Worm (Caenorhabditis elegans) whole organism, L2 larva: ENCODE measurements around the gene shw-3.

ENCODE experiments used
- C34F6.9 ChIP-seq: fragments of 150-350 bp; optimal IDR thresholded peaks from 2 replicates; lab custom pipeline; 2014; ENCODE audit warnings: missing biosample characterization, missing genetic modification characterization
- F13H6.1 ChIP-seq: sonication (generic microtip); optimal IDR thresholded peaks from 2 replicates; lab custom pipeline; 2016; ENCODE audit warnings: missing genetic modification characterization, missing compliant biosample characterization
- R02D3.7 ChIP-seq: fragments of 150-350 bp; optimal IDR thresholded peaks from 2 replicates; lab custom pipeline; 2014; ENCODE audit warnings: missing biosample characterization, missing genetic modification characterization
- Y55F3AM.14 ChIP-seq: fragments of 200-800 bp; sonication (Bioruptor generic); optimal IDR thresholded peaks from 2 replicates; lab custom pipeline; 2018; ENCODE audit warnings: mild to moderate bottlenecking, missing genetic modification characterization, missing compliant biosample characterization
- ZK546.5 ChIP-seq: sonication (generic microtip); optimal IDR thresholded peaks from 2 replicates; lab custom pipeline; 2017; ENCODE audit warnings: missing biosample characterization, missing genetic modification characterization
- alr-1 ChIP-seq: fragments of 150-350 bp; optimal IDR thresholded peaks from 2 replicates; lab custom pipeline; 2014; ENCODE audit warnings: missing biosample characterization, missing genetic modification characterization
- aly-2 ChIP-seq: fragments of 150-350 bp; optimal IDR thresholded peaks from 2 replicates; lab custom pipeline; 2014; ENCODE audit warnings: missing biosample characterization, missing genetic modification characterization
- ama-1 ChIP-seq: fragments of 150-350 bp; optimal IDR thresholded peaks from 2 replicates; lab custom pipeline; 2018; ENCODE audit warnings: inconsistent platforms
- blmp-1 ChIP-seq: sonication (generic microtip); optimal IDR thresholded peaks from 2 replicates; lab custom pipeline; 2017; ENCODE audit warnings: missing genetic modification characterization, mild to moderate bottlenecking, missing compliant biosample characterization, antibody characterized with exemption, moderate library complexity; ENCODE audit not compliant: insufficient read depth
- ceh-16 ChIP-seq: fragments of 150-350 bp; optimal IDR thresholded peaks from 2 replicates; lab custom pipeline; 2014; ENCODE audit warnings: missing biosample characterization, missing genetic modification characterization
- ceh-82 ChIP-seq: fragments of 150-350 bp; optimal IDR thresholded peaks from 2 replicates; lab custom pipeline; 2014; ENCODE audit warnings: missing biosample characterization, missing genetic modification characterization
- crh-2 ChIP-seq: sonication (generic microtip); optimal IDR thresholded peaks from 2 replicates; lab custom pipeline; 2017; ENCODE audit warnings: missing biosample characterization, missing genetic modification characterization
- dmd-4 ChIP-seq: sonication (generic microtip); optimal IDR thresholded peaks from 2 replicates; lab custom pipeline; 2017; ENCODE audit warnings: missing biosample characterization, missing genetic modification characterization
- egl-27 ChIP-seq: sonication (generic microtip); optimal IDR thresholded peaks from 3 replicates; lab custom pipeline; 2017; ENCODE audit warnings: missing biosample characterization, missing genetic modification reagents, missing genetic modification characterization
- elt-1 ChIP-seq: fragments of 150-350 bp; optimal IDR thresholded peaks from 2 replicates; lab custom pipeline; 2014; ENCODE audit warnings: missing biosample characterization, missing genetic modification characterization
- elt-3 ChIP-seq: sonication (generic microtip); optimal IDR thresholded peaks from 2 replicates; lab custom pipeline; 2017; ENCODE audit warnings: missing biosample characterization, missing genetic modification characterization
- fos-1 ChIP-seq: fragments of 150-350 bp; optimal IDR thresholded peaks from 2 replicates; lab custom pipeline; 2014; ENCODE audit warnings: missing biosample characterization, missing genetic modification characterization
- gmeb-1 ChIP-seq: fragments of 150-350 bp; optimal IDR thresholded peaks from 2 replicates; lab custom pipeline; 2014; ENCODE audit warnings: missing biosample characterization, missing genetic modification characterization
- lin-11 ChIP-seq: fragments of 150-350 bp; sonication (generic microtip); optimal IDR thresholded peaks from 2 replicates; lab custom pipeline; 2014; ENCODE audit warnings: missing biosample characterization, missing genetic modification characterization, inconsistent platforms, mixed read lengths
- lin-13 ChIP-seq: fragments of 150-350 bp; optimal IDR thresholded peaks from 2 replicates; lab custom pipeline; 2014; ENCODE audit warnings: missing biosample characterization, missing genetic modification reagents, missing genetic modification characterization
- lin-39 ChIP-seq: fragments of 150-350 bp; optimal IDR thresholded peaks from 2 replicates; lab custom pipeline; 2014; ENCODE audit warnings: missing biosample characterization, missing genetic modification reagents, missing genetic modification characterization
- lsy-2 ChIP-seq, 2 experiments: fragments of 150-350 bp in 1 of 2; sonication (generic microtip) in 1 of 2; optimal IDR thresholded peaks; 2 replicates each; lab custom pipeline; 2014 to 2017; ENCODE audit warnings: missing biosample characterization in 2 of 2, missing genetic modification characterization in 2 of 2
- mab-5 ChIP-seq: fragments of 150-350 bp; optimal IDR thresholded peaks from 2 replicates; lab custom pipeline; 2014; ENCODE audit warnings: missing biosample characterization, missing genetic modification characterization
- mbf-1 ChIP-seq: sonication (generic microtip); optimal IDR thresholded peaks from 2 replicates; lab custom pipeline; 2017; ENCODE audit warnings: missing biosample characterization, missing genetic modification characterization
- mdl-1 ChIP-seq, 2 experiments: fragments of 150-350 bp in 1 of 2; sonication (generic microtip) in 1 of 2; optimal IDR thresholded peaks; 2 replicates each; lab custom pipeline; 2017; ENCODE audit warnings: missing biosample characterization in 2 of 2, missing genetic modification characterization in 2 of 2
- nhr-10 ChIP-seq: sonication (generic microtip); optimal IDR thresholded peaks from 2 replicates; lab custom pipeline; 2017; ENCODE audit warnings: missing biosample characterization, missing genetic modification characterization
- nhr-11 ChIP-seq: fragments of 150-350 bp; optimal IDR thresholded peaks from 2 replicates; lab custom pipeline; 2014; ENCODE audit warnings: missing biosample characterization, missing genetic modification characterization
- nhr-12 ChIP-seq: fragments of 150-350 bp; optimal IDR thresholded peaks from 2 replicates; lab custom pipeline; 2014; ENCODE audit warnings: missing biosample characterization, missing genetic modification characterization
- nhr-129 ChIP-seq: fragments of 150-350 bp; optimal IDR thresholded peaks from 2 replicates; lab custom pipeline; 2014; ENCODE audit warnings: missing biosample characterization, missing genetic modification characterization
- nhr-21 ChIP-seq: fragments of 150-350 bp; optimal IDR thresholded peaks from 2 replicates; lab custom pipeline; 2014; ENCODE audit warnings: missing biosample characterization, missing genetic modification characterization
- nhr-23 ChIP-seq: fragments of 150-350 bp; optimal IDR thresholded peaks from 2 replicates; lab custom pipeline; 2014; ENCODE audit warnings: missing biosample characterization, missing genetic modification reagents, missing genetic modification characterization
- nhr-237 ChIP-seq: fragments of 150-350 bp; optimal IDR thresholded peaks from 2 replicates; lab custom pipeline; 2014; ENCODE audit warnings: missing biosample characterization, missing genetic modification characterization
- nhr-25 ChIP-seq: fragments of 150-350 bp; sonication (generic microtip); optimal IDR thresholded peaks from 3 replicates; lab custom pipeline; 2014; ENCODE audit warnings: missing biosample characterization, missing genetic modification characterization
- nhr-6 ChIP-seq: fragments of 150-350 bp; optimal IDR thresholded peaks from 2 replicates; lab custom pipeline; 2014; ENCODE audit warnings: missing biosample characterization, missing genetic modification characterization
- nhr-77 ChIP-seq: fragments of 150-350 bp; optimal IDR thresholded peaks from 2 replicates; lab custom pipeline; 2014; ENCODE audit warnings: missing biosample characterization, missing genetic modification characterization
- peb-1 ChIP-seq: fragments of 150-350 bp; optimal IDR thresholded peaks from 2 replicates; lab custom pipeline; 2014; ENCODE audit warnings: missing biosample characterization, missing genetic modification characterization
- sem-4 ChIP-seq: fragments of 150-350 bp; optimal IDR thresholded peaks from 2 replicates; lab custom pipeline; 2014; ENCODE audit warnings: missing biosample characterization, missing genetic modification reagents, missing genetic modification characterization
- skn-1 ChIP-seq: sonication (generic microtip); optimal IDR thresholded peaks from 2 replicates; lab custom pipeline; 2017; ENCODE audit warnings: missing biosample characterization, missing genetic modification characterization
- sma-3 ChIP-seq: sonication (generic microtip); optimal IDR thresholded peaks from 2 replicates; lab custom pipeline; 2016; ENCODE audit warnings: missing genetic modification reagents, missing genetic modification characterization, missing compliant biosample characterization
- sma-9 ChIP-seq, 2 experiments: fragments of 150-350 bp in 1 of 2; sonication (generic microtip) in 1 of 2; optimal IDR thresholded peaks; 2 replicates each; lab custom pipeline; 2014 to 2016; ENCODE audit warnings: missing genetic modification characterization in 2 of 2, mild to moderate bottlenecking in 1 of 2, missing biosample characterization in 1 of 2, missing compliant biosample characterization in 1 of 2, missing genetic modification reagents in 1 of 2, moderate library complexity in 1 of 2
- snpc-4 ChIP-seq: fragments of 150-350 bp; optimal IDR thresholded peaks from 2 replicates; lab custom pipeline; 2014; ENCODE audit warnings: missing biosample characterization, missing genetic modification characterization
- unc-39 ChIP-seq: fragments of 150-350 bp; optimal IDR thresholded peaks from 2 replicates; lab custom pipeline; 2014; ENCODE audit warnings: missing biosample characterization, missing genetic modification characterization
- unc-55 ChIP-seq: fragments of 150-350 bp; sonication (generic microtip); optimal IDR thresholded peaks from 3 replicates; lab custom pipeline; 2014; ENCODE audit warnings: missing biosample characterization, missing genetic modification reagents, missing genetic modification characterization
- unc-62 ChIP-seq: fragments of 150-350 bp; optimal IDR thresholded peaks from 2 replicates; lab custom pipeline; 2014; ENCODE audit warnings: missing biosample characterization, missing genetic modification reagents, missing genetic modification characterization
- zag-1 ChIP-seq: fragments of 150-350 bp; optimal IDR thresholded peaks from 2 replicates; lab custom pipeline; 2014; ENCODE audit warnings: missing biosample characterization, missing genetic modification characterization
- ztf-1 ChIP-seq: fragments of 200-800 bp; sonication (Bioruptor generic); conservative IDR thresholded peaks from 2 replicates; pipeline ENCODE4 v1.3.6; 2022; ENCODE audit warnings: missing genetic modification characterization, missing compliant biosample characterization
- ztf-11 ChIP-seq: sonication (generic microtip); optimal IDR thresholded peaks from 2 replicates; lab custom pipeline; 2017; ENCODE audit warnings: missing biosample characterization, missing genetic modification characterization
- ztf-4 ChIP-seq: fragments of 150-350 bp; optimal IDR thresholded peaks from 2 replicates; lab custom pipeline; 2014; ENCODE audit warnings: missing biosample characterization, missing genetic modification characterization

shw-3 gene

ce11 chrV:12950812-12951528 is 36.0 kb downstream of the shw-3 start, which contains the start of the genes T16G1.9 and T16G1.18:
T16G1.9 (minus strand) TSS chrV:12950862.
T16G1.18 (plus strand) TSS chrV:12951304.
- no peak for TF ChIP-seq ZK546.5 (tag; lab: Kevin White, UChicago)
- no peak for TF ChIP-seq mdl-1 (tag; optimal IDR thresholded peaks at IDR 0.05; lab: Kevin White, UChicago)
- TF ChIP-seq zag-1 (tag; lab: Kevin White, UChicago): no peak
- TF ChIP-seq mab-5 (tag; lab: Kevin White, UChicago): no peak
- TF ChIP-seq nhr-12 (tag; lab: Kevin White, UChicago): no peak
- no peak for TF ChIP-seq nhr-10 (tag; lab: Kevin White, UChicago)
- no peak for TF ChIP-seq ama-1
- peak; percentile 28 for TF ChIP-seq snpc-4 (tag; lab: Kevin White, UChicago)
- TF ChIP-seq nhr-21: no peak
- TF ChIP-seq R02D3.7 (tag; lab: Kevin White, UChicago): no peak
- TF ChIP-seq nhr-23 (tag; lab: Kevin White, UChicago): no peak
- TF ChIP-seq nhr-129 (tag; lab: Kevin White, UChicago): peak; percentile 48
- TF ChIP-seq unc-62: no peak
- TF ChIP-seq ceh-16 (tag; lab: Kevin White, UChicago): no peak
- TF ChIP-seq nhr-11 (tag; lab: Kevin White, UChicago): no peak
- TF ChIP-seq egl-27 (tag; lab: Kevin White, UChicago): no peak
- TF ChIP-seq fos-1 (tag; lab: Kevin White, UChicago): peak; percentile 40
- no peak for TF ChIP-seq aly-2 (tag; lab: Kevin White, UChicago)
- TF ChIP-seq elt-1 (tag; lab: Kevin White, UChicago): no peak
- TF ChIP-seq ztf-4 (tag; lab: Kevin White, UChicago): no peak
- no peak for TF ChIP-seq sma-9 (GFP tag; optimal IDR thresholded peaks at IDR 0.05; lab: Kevin White, UChicago)
- no peak for TF ChIP-seq sma-9 (tag; optimal IDR thresholded peaks at IDR 0.05; lab: Kevin White, UChicago)
- TF ChIP-seq lin-13: peak; percentile 9
- TF ChIP-seq nhr-25 (tag; lab: Kevin White, UChicago): no peak
- no peak for TF ChIP-seq ceh-82 (tag; lab: Kevin White, UChicago)
- no peak for TF ChIP-seq nhr-6 (tag; lab: Kevin White, UChicago)
- peak; percentile 90 for TF ChIP-seq crh-2
- TF ChIP-seq mbf-1 (tag; lab: Kevin White, UChicago): no peak
- TF ChIP-seq sem-4 (tag; lab: Kevin White, UChicago): no peak
- peak; percentile 34 for TF ChIP-seq gmeb-1 (tag; lab: Kevin White, UChicago)
- TF ChIP-seq elt-3 (tag; lab: Kevin White, UChicago): no peak
- TF ChIP-seq nhr-77 (tag; lab: Kevin White, UChicago): no peak
- no peak for TF ChIP-seq skn-1 (tag; lab: Kevin White, UChicago)
- TF ChIP-seq F13H6.1: peak; percentile 46
- TF ChIP-seq lin-11 (tag; lab: Kevin White, UChicago): no peak
- TF ChIP-seq lsy-2 (tag; optimal IDR thresholded peaks at IDR 0.05; lab: Kevin White, UChicago): peak in 1 of 2 experiments; percentile 70
- no peak for TF ChIP-seq alr-1
- TF ChIP-seq ztf-1 (GFP tag; lab: Robert Waterston, UW): no peak
- no peak for TF ChIP-seq ztf-11 (tag; lab: Kevin White, UChicago)
- TF ChIP-seq Y55F3AM.14: no peak
- TF ChIP-seq nhr-237 (tag; lab: Kevin White, UChicago): no peak
- TF ChIP-seq peb-1 (tag; lab: Kevin White, UChicago): no peak
- TF ChIP-seq sma-3 (GFP tag; lab: Kevin White, UChicago): no peak
- no peak for TF ChIP-seq blmp-1
- no peak for TF ChIP-seq unc-39 (tag; lab: Kevin White, UChicago)
- peak; percentile 67 for TF ChIP-seq C34F6.9
- no peak for TF ChIP-seq lin-39 (tag; lab: Kevin White, UChicago)
- TF ChIP-seq dmd-4 (tag; lab: Kevin White, UChicago): no peak
- TF ChIP-seq unc-55: peak; percentile 55
